Worm (Caenorhabditis elegans): Measurements from ENCODE around the gene F41G3.20.

F41G3.20 gene

ce11 chrII:6741428-6741827, 9.4 kb downstream of the F41G3.20 start, which contains the start of gene exos-8 (continued):
- TF ChIP-seq unc-30 (tag; optimal IDR thresholded peaks at IDR 0.05), result no peak
- TF ChIP-seq lin-14 (GFP tag; optimal IDR thresholded peaks at IDR 0.05), result peak; percentile 55
- no peak for TF ChIP-seq Y116A8C.19 (tag; optimal IDR thresholded peaks at IDR 0.05; ENCODE audit: borderline replicate concordance)
- TF ChIP-seq C34B4.2 (tag; optimal IDR thresholded peaks at IDR 0.05), result no peak
- no peak for TF ChIP-seq irx-1 (tag; optimal IDR thresholded peaks at IDR 0.05)
- peak; percentile 11 for TF ChIP-seq unc-130 (tag; optimal IDR thresholded peaks at IDR 0.05)
- TF ChIP-seq hpl-2 (GFP tag; optimal IDR thresholded peaks at IDR 0.05), result peak; percentile 9
- TF ChIP-seq nhr-77 (tag; optimal IDR thresholded peaks at IDR 0.05), result peak; percentile 63
- TF ChIP-seq vab-15 (tag; optimal IDR thresholded peaks at IDR 0.05), result peak; percentile 16
- TF ChIP-seq elt-3 (tag; optimal IDR thresholded peaks at IDR 0.05), result peak in 1 of 6 experiments; percentile 55
- peak; percentile 58 for TF ChIP-seq fkh-8 (tag; optimal IDR thresholded peaks at IDR 0.05)
- TF ChIP-seq fkh-10 (GFP tag; optimal IDR thresholded peaks at IDR 0.05), result no peak
- TF ChIP-seq dpl-1 (GFP tag; optimal IDR thresholded peaks at IDR 0.05), result peak; percentile 46 to 71 (median 56)
- no peak for TF ChIP-seq zag-1 (tag; optimal IDR thresholded peaks at IDR 0.05)
- TF ChIP-seq nhr-19 (GFP tag; conservative IDR thresholded peaks at IDR 0.05), result peak; percentile 45
- TF ChIP-seq tlp-1 (tag; optimal IDR thresholded peaks at IDR 0.05), result no peak
- TF ChIP-seq nhr-84 (tag; optimal IDR thresholded peaks at IDR 0.05), result no peak
- no peak for TF ChIP-seq sup-37 (GFP tag; optimal IDR thresholded peaks at IDR 0.05)
- TF ChIP-seq pqm-1 (tag; optimal IDR thresholded peaks at IDR 0.05), result no peak
- TF ChIP-seq skn-1 (tag; optimal IDR thresholded peaks at IDR 0.05), result peak; percentile 6
- peak; percentile 55 for TF ChIP-seq blmp-1 (tag; optimal IDR thresholded peaks at IDR 0.05)
- peak; percentile 68 to 76 for TF ChIP-seq efl-1 (optimal IDR thresholded peaks at IDR 0.05)
- peak; percentile 60 to 95 for TF ChIP-seq efl-1 (GFP tag; optimal IDR thresholded peaks at IDR 0.05 in 1 of 2)
- no peak for TF ChIP-seq nhr-76 (tag; optimal IDR thresholded peaks at IDR 0.05)
- no peak; the same call in 1 of the 2 replicates for TF ChIP-seq isw-1 (GFP tag; IDR thresholded peaks at IDR 0.05)
- TF ChIP-seq nhr-12 (tag; optimal IDR thresholded peaks at IDR 0.05), result no peak
- peak; percentile 37 for TF ChIP-seq swsn-7 (tag; optimal IDR thresholded peaks at IDR 0.05)
- TF ChIP-seq hlh-4 (tag; optimal IDR thresholded peaks at IDR 0.05), result no peak
- no peak for TF ChIP-seq mef-2 (tag; optimal IDR thresholded peaks at IDR 0.05)
- TF ChIP-seq nhr-20 (tag; optimal IDR thresholded peaks at IDR 0.05), result peak; percentile 65
- no peak for TF ChIP-seq aly-2 (tag; optimal IDR thresholded peaks at IDR 0.05)
- no peak for TF ChIP-seq ztf-4 (tag; optimal IDR thresholded peaks at IDR 0.05)
- no peak for TF ChIP-seq efl-3 (GFP tag; optimal IDR thresholded peaks at IDR 0.05)
- TF ChIP-seq ceh-82 (tag; optimal IDR thresholded peaks at IDR 0.05), result peak in 2 of 3 experiments; percentile 33 to 71
- no peak for TF ChIP-seq ceh-88 (GFP tag; IDR thresholded peaks at IDR 0.05)
- no peak for TF ChIP-seq ceh-90 (tag; optimal IDR thresholded peaks at IDR 0.05)
- TF ChIP-seq zip-4 (GFP tag; optimal IDR thresholded peaks at IDR 0.05), result no peak
- TF ChIP-seq snpc-4 (tag; optimal IDR thresholded peaks at IDR 0.05), result peak; percentile 15
- peak; percentile 63 for TF ChIP-seq lin-13 (GFP tag; optimal IDR thresholded peaks at IDR 0.05)
- peak; percentile 35 for TF ChIP-seq pax-3 (tag; optimal IDR thresholded peaks at IDR 0.05)
- peak; percentile 89 for TF ChIP-seq rnt-1 (tag; optimal IDR thresholded peaks at IDR 0.05)
- no peak for TF ChIP-seq sox-4 (tag; optimal IDR thresholded peaks at IDR 0.05)
- no peak for TF ChIP-seq ama-1 (optimal IDR thresholded peaks at IDR 0.05)
- peak; percentile 59 for TF ChIP-seq nhr-85 (tag)
- no peak for TF ChIP-seq unc-98 (GFP tag; IDR thresholded peaks at IDR 0.05)
- no peak for TF ChIP-seq elt-2 (tag; optimal IDR thresholded peaks at IDR 0.05)
- peak in 1 of 2 experiments; percentile 17 for TF ChIP-seq ztf-11 (tag; optimal IDR thresholded peaks at IDR 0.05)
- TF ChIP-seq lir-3 (tag; optimal IDR thresholded peaks at IDR 0.05; ENCODE audit: poor library complexity), result peak; percentile 75
- TF ChIP-seq nhr-11 (tag; optimal IDR thresholded peaks at IDR 0.05), result no peak
- TF ChIP-seq nhr-28 (tag; optimal IDR thresholded peaks at IDR 0.05), result no peak
- TF ChIP-seq egl-27 (tag; optimal IDR thresholded peaks at IDR 0.05), result no peak
- TF ChIP-seq ets-5 (GFP tag; IDR thresholded peaks at IDR 0.05), result no peak
- TF ChIP-seq ceh-8 (GFP tag; optimal IDR thresholded peaks at IDR 0.05), result no peak
- no peak for TF ChIP-seq nhr-237 (tag; optimal IDR thresholded peaks at IDR 0.05)

Measured in whole organism, L1 larva.